Fruit fly (Drosophila melanogaster) Kc167 (cell line): ENCODE data around the gene Gcat.

Experiments
- Myc ChIP-seq: fragments of >200 bp; optimal IDR thresholded peaks from 2 replicates; lab custom pipeline; 2017; ENCODE audit warnings: missing external identifiers
- Sin3A ChIP-seq: fragments of >200 bp; optimal IDR thresholded peaks from 2 replicates; lab custom pipeline; 2018; ENCODE audit warnings: missing external identifiers
- h ChIP-seq: fragments of >200 bp; optimal IDR thresholded peaks from 3 replicates; lab custom pipeline; 2018; ENCODE audit warnings: missing external identifiers
- insv ChIP-seq: fragments of >200 bp; optimal IDR thresholded peaks from 3 replicates; lab custom pipeline; 2018; ENCODE audit warnings: missing external identifiers
- psq ChIP-seq: fragments of >200 bp; optimal IDR thresholded peaks from 2 replicates; lab custom pipeline; 2017; ENCODE audit warnings: missing external identifiers
- ttk ChIP-seq: sonication (Bioruptor generic); optimal IDR thresholded peaks from 2 replicates; lab custom pipeline; 2017; ENCODE audit warnings: missing external identifiers

Gene Gcat

DNA sequence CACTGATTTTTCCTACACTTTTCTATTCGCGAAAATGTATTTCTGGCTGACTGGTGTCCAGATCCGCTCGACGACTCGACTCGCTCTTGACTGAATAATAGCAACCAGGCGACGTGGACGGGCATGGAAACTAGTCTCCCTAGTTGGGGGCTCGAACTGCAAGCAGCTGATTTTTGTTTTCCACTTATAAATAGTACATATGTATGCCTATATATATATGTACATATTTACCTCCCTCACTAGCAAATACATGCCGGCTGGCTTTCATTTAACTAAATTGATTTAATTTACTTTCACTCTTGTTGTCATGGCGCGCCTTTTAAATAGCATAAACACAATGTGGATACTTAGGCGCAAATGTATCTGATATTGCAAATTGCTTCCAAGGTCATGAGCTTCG, at the start of gene Gcat:
Gcat (minus strand) TSS at position 101 of the 400 bp plus-strand sequence.
- no peak for TF ChIP-seq insv (lab: Kevin White, UChicago)
- TF ChIP-seq psq: no peak
- TF ChIP-seq ttk (lab: Kevin White, UChicago): no peak

DNA sequence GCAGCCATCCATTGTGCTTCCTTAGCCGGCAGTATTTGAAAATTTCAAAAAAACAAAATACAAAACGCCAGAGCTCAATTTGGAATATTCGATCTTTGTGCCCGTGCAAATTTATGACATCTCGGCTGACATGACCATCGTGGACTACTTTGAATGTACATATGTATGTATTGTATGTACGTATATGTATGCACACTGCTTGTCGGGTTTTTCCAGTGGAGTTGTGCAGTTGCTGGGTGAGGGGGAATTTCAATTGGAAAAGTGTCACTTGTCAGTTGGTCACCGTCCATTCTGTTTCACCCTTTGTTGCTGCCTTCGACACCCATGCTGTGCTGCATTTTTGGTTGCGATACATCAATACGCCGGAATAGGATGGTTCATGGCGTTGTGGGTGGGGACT, 47.0 kb upstream of the Gcat start, which contains the start of gene CG12521:
CG12521 (minus strand) TSS at position 101 of the 400 bp plus-strand sequence.
- TF ChIP-seq h (lab: Kevin White, UChicago) (no peak), insv (lab: Kevin White, UChicago) (no peak), ttk (lab: Kevin White, UChicago) (no peak), Sin3A (lab: Kevin White, UChicago) (no peak), psq (no peak), Myc (lab: Kevin White, UChicago) (no peak)

DNA sequence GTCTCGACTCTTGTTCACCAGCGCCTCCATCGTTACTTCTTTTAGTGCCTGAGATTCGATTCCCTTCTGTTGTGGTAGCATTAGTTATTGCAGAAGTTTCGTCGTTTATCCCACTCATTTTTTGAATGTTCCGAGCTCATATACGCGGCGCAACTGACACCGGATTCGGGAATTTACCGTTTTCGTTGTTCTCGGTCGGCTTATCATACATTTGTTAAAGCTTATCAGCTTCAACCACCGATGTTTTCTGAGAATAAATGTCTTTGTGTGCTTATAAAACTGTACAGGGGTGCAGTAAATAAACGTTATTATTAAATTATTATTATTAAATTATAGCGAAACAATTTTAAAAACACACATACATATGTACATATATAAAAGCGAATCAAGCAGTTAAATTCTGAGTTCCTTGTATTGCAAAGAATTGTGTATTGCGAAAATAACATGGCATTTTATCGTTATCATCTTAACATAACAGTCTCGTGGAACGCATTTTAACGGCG, 36.0 kb upstream of the Gcat start, which contains the start of gene CG43064:
CG43064 (minus strand) TSS at position 147 of the 503 bp plus-strand sequence.
- TF ChIP-seq h (lab: Kevin White, UChicago) (no peak), ttk (lab: Kevin White, UChicago) (no peak), Myc (lab: Kevin White, UChicago) (no peak), insv (lab: Kevin White, UChicago) (no peak), psq (no peak)

DNA sequence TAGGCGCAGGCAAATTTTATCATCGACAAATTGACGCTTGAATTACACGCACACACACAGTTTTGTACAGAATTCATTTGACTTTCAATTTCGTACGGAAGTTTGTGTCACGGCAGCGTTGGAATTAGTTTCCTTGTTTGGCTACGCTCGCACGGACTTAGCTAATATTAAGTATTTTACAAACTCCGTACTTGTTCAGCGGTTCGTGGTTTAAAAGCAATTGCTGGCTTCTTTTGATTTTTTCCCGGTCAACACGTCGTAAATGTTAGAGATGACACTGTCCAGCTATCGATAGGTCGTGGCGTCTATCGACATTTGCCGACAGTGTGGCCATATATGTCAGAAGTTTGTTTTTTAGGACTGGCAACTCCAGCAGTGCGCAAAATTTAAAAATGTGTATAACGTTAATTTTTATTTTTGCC, 32.6 kb upstream of the Gcat start, which contains the start of gene CycA:
CycA (minus strand) TSS at position 283 of the 422 bp plus-strand sequence.
- TF ChIP-seq Sin3A (lab: Kevin White, UChicago) (no peak), Myc (lab: Kevin White, UChicago) (no peak), h (lab: Kevin White, UChicago) (no peak), insv (lab: Kevin White, UChicago) (no peak), psq (no peak), ttk (lab: Kevin White, UChicago) (no peak)

DNA sequence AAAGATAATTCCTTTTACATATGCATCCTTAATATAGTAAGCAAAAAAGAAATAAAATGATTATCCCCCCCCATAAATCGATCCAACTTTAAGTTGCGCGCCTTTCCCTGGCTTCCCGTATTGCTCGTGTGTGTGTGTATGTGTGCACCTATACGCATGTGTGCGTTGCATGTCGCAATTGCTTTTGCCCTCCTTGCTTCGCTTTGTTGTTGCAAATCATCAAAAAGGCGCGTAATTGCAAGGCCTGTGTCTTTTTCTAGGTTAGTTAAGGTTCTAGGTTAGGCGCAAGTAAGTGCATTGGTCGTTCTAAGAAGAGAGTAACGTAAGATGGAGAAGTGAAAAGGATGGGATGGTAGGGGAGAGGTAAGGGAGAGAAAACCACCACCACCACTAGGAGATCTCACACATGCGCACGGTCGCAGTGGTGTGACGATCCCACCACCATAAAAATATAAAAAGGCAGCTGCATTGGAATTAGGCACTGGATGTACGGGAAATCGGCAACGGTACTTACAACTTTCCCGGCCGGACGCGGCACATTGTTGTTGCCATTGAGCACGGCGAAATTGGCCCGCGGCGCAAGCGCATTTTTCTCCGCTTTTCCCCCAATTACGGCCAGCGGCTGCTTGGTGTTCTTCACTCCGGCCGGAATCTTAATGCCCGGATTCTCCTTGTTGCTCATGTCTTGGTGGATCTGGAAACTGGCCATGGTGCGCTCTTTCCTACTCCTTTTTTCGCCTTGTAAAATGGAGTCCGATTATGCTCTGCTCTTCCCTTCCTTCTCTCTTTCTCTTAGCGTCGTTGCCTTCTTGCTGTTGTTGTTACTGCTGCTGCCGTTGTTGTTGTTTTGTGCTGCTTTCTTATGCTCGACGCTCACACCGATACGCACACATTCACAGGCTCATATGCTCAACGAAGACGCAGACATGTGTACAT, 32.0 kb upstream of the Gcat start:
- TF ChIP-seq Sin3A (lab: Kevin White, UChicago): no peak
- no peak for TF ChIP-seq ttk (lab: Kevin White, UChicago)
- TF ChIP-seq insv (lab: Kevin White, UChicago): no peak
- TF ChIP-seq psq: no peak
- TF ChIP-seq h (lab: Kevin White, UChicago): no peak
- TF ChIP-seq Myc (lab: Kevin White, UChicago): no peak

DNA sequence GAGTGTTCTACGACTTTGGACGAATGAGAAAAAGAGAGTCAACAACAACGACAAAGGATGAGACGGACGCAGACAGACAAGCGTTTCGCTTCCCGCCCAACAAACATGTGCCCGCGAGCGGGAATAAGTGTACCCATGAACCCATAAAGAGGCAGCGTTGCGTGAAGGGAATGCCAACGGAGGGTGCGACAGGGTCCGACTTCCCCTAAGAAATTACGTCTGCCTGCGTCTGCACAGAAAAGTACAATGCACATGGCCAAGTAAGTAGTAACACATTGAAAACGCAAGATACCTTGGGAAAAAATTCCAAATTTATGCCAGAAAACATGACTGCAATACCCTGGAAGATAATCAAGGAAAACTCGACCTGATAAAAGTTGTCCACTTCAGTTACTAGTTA, 30.5 kb upstream of the Gcat start:
- no peak for TF ChIP-seq insv (lab: Kevin White, UChicago)
- no peak for TF ChIP-seq Sin3A (lab: Kevin White, UChicago)
- no peak for TF ChIP-seq ttk (lab: Kevin White, UChicago)
- TF ChIP-seq Myc (lab: Kevin White, UChicago): no peak
- no peak for TF ChIP-seq psq
- TF ChIP-seq h (lab: Kevin White, UChicago): no peak

DNA sequence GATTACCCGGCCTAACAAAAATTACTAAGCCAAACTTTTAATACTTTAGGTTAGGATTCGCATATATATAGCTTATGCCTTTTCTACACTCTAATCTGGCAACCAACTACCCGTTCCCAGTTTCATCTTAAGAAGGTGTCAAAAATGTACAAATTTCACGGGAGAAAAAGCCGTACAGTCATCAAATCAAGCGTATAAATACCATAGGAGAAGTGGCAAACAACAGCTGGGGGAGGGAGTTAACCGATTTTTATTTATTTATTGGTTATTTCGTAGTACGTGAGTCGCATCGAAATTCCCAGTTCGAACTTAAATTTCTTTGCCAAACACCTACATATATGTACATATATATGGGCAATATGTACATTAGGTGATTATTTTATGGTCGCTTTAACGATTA, 28.1 kb upstream of the Gcat start, which contains the start of gene CG7264:
CG7264 (plus strand) TSS at position 301 of the 400 bp plus-strand sequence.
- TF ChIP-seq ttk (lab: Kevin White, UChicago) (no peak), psq (no peak), insv (lab: Kevin White, UChicago) (no peak), h (lab: Kevin White, UChicago) (no peak), Sin3A (lab: Kevin White, UChicago) (no peak), Myc (lab: Kevin White, UChicago) (no peak)

DNA sequence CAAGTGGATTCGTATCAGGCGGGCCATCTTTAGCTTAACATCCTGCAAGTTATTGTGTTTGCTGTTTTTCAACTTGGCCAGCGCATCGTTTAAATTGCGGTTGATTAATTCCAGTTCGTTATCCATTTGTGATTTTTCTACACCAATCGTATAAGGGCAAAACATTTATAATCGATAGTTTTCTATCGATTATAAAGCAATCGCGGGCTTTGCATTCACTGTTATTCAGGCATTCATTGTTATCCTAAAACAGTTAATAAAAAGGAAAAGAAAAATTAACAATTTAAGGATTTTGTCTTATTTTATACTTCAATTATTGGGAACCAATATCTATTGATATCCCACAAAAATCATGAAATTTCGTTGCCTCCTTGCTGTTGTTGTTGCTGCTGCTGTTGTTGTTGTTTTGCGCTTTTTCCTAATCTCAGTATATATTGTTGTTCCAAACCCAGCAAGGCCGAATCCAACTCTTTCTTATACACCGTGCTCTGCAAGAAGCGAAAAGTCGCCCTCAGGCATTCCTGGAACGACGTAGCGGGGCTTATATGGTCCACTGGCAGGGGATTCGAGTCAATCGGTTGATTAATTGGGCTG, 25.0 kb upstream of the Gcat start, which contains the start of gene CG32095:
CG32095 (minus strand) TSS at position 173 of the 594 bp plus-strand sequence.
- TF ChIP-seq insv (lab: Kevin White, UChicago): no peak
- TF ChIP-seq ttk (lab: Kevin White, UChicago): no peak
- no peak for TF ChIP-seq Myc (lab: Kevin White, UChicago)

DNA sequence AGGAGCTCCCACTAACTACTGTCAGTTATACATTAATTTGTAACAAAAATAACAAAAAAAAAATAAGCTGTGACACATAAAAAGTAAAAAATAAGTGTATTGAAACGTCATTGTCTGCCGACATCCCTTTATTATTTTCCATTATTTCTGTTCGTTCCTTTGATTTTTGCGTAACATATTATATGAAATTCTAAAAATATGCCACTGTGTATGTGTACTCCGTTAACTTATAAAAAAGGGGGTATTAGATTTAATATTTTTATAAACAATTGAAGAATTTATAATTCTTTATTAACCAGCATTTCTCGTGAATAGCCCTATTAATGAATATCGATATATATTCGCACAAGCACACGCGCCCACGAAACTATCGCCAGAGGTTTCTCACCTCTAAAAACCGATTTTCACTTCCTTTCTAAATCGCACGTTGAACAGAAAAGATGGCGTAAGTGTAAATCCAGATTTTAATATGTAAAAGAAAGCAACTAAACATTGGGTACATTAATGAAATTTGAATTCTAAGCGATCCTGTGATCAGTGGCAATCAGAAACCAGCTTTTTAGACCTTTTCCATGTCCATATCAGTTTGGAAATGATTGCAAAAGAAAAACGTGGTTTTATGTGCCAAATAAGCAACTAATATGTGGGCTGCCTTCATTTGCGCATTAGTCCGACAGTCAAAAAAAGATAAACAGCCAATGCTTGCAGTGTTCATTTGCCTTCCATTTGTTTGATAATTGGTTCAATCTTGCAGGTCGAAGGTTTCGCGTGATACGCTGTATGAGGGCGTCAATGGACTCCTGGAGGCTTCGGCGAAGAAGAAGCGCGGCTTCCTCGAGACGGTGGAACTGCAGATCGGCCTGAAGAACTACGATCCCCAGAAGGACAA, 22.0 kb upstream of the Gcat start, which contains the start of gene RpL10Ab:
RpL10Ab (plus strand) TSS at position 406 of the 889 bp plus-strand sequence.
- TF ChIP-seq Myc (lab: Kevin White, UChicago) (no peak), h (lab: Kevin White, UChicago) (no peak), ttk (lab: Kevin White, UChicago) (no peak), Sin3A (lab: Kevin White, UChicago) (no peak), insv (lab: Kevin White, UChicago) (no peak), psq (no peak)

DNA sequence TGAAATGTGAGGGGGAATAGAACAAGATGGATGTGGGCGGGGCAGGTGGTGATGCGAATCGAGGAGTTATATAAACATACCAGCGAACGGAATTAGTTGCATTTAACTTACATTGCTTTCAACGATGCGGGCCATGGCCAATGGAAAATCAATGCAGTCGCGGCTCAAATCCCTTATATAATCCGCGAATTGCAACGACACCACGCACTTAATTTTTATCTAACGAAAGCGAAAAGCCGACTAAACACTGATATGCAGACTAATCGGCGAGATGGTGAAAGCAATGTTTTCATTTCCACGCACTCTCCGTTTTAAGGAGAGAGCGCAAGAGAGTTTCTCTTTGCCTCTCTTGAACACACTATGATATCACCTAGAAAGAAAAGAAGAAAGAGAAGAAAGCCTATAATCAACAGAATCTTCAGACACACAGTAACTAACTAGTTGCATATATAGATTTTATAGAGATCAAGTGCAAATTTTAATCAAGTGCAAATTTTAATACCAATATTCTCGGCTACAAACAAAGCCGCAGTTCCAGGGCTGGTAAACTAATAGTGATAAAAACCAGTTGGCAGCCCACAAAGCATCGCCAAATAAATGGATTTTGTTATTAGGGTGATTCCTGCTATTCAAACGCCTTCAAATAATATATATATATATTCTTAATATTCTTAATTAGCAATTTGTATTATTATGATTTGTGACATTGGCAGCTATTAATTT, 21.2 kb upstream of the Gcat start, which contains the start of the genes CG11597 and CG5946:
CG11597 (minus strand) TSS at position 553 of the 723 bp plus-strand sequence.
CG5946 (minus strand) TSS at position 553 of the 723 bp plus-strand sequence.
- TF ChIP-seq h (lab: Kevin White, UChicago): no peak
- TF ChIP-seq Myc (lab: Kevin White, UChicago): no peak
- no peak for TF ChIP-seq psq
- TF ChIP-seq ttk (lab: Kevin White, UChicago): no peak
- no peak for TF ChIP-seq insv (lab: Kevin White, UChicago)
- TF ChIP-seq Sin3A (lab: Kevin White, UChicago): no peak
